Fruit fly (Drosophila melanogaster): ENCODE data around the gene CG43074.

- no peak for TF ChIP-seq CTCF (optimal IDR thresholded peaks at IDR 0.05)
- no peak for TF ChIP-seq CG8478 (optimal IDR thresholded peaks at IDR 0.05)
These were observed at the start of gene CG43074 for dm6 chr3L:3484553-3484952.
